Worm (Caenorhabditis elegans) whole organism, L2 larva: ENCODE data around the gene fil-2.
A peak's percentile ranks its signal among the peaks of the same experiment; 100 is the strongest.

Experiments used
- C34F6.9 ChIP-seq: fragments of 150-350 bp; optimal IDR thresholded peaks from 2 replicates; lab custom pipeline; 2014; ENCODE audit warnings: missing biosample characterization, missing genetic modification characterization
- F13H6.1 ChIP-seq: sonication (generic microtip); optimal IDR thresholded peaks from 2 replicates; lab custom pipeline; 2016; ENCODE audit warnings: missing genetic modification characterization, missing compliant biosample characterization
- R02D3.7 ChIP-seq: fragments of 150-350 bp; optimal IDR thresholded peaks from 2 replicates; lab custom pipeline; 2014; ENCODE audit warnings: missing biosample characterization, missing genetic modification characterization
- ZK546.5 ChIP-seq: sonication (generic microtip); optimal IDR thresholded peaks from 2 replicates; lab custom pipeline; 2017; ENCODE audit warnings: missing biosample characterization, missing genetic modification characterization
- alr-1 ChIP-seq: fragments of 150-350 bp; optimal IDR thresholded peaks from 2 replicates; lab custom pipeline; 2014; ENCODE audit warnings: missing biosample characterization, missing genetic modification characterization
- aly-2 ChIP-seq: fragments of 150-350 bp; optimal IDR thresholded peaks from 2 replicates; lab custom pipeline; 2014; ENCODE audit warnings: missing biosample characterization, missing genetic modification characterization
- blmp-1 ChIP-seq: sonication (generic microtip); optimal IDR thresholded peaks from 2 replicates; lab custom pipeline; 2017; ENCODE audit warnings: missing genetic modification characterization, mild to moderate bottlenecking, missing compliant biosample characterization, antibody characterized with exemption, moderate library complexity; ENCODE audit not compliant: insufficient read depth
- ceh-16 ChIP-seq: fragments of 150-350 bp; optimal IDR thresholded peaks from 2 replicates; lab custom pipeline; 2014; ENCODE audit warnings: missing biosample characterization, missing genetic modification characterization
- ceh-82 ChIP-seq: fragments of 150-350 bp; optimal IDR thresholded peaks from 2 replicates; lab custom pipeline; 2014; ENCODE audit warnings: missing biosample characterization, missing genetic modification characterization
- crh-2 ChIP-seq: sonication (generic microtip); optimal IDR thresholded peaks from 2 replicates; lab custom pipeline; 2017; ENCODE audit warnings: missing biosample characterization, missing genetic modification characterization
- dmd-4 ChIP-seq: sonication (generic microtip); optimal IDR thresholded peaks from 2 replicates; lab custom pipeline; 2017; ENCODE audit warnings: missing biosample characterization, missing genetic modification characterization
- elt-1 ChIP-seq: fragments of 150-350 bp; optimal IDR thresholded peaks from 2 replicates; lab custom pipeline; 2014; ENCODE audit warnings: missing biosample characterization, missing genetic modification characterization
- elt-3 ChIP-seq: sonication (generic microtip); optimal IDR thresholded peaks from 2 replicates; lab custom pipeline; 2017; ENCODE audit warnings: missing biosample characterization, missing genetic modification characterization
- fos-1 ChIP-seq: fragments of 150-350 bp; optimal IDR thresholded peaks from 2 replicates; lab custom pipeline; 2014; ENCODE audit warnings: missing biosample characterization, missing genetic modification characterization
- lin-11 ChIP-seq: fragments of 150-350 bp; sonication (generic microtip); optimal IDR thresholded peaks from 2 replicates; lab custom pipeline; 2014; ENCODE audit warnings: missing biosample characterization, missing genetic modification characterization, inconsistent platforms, mixed read lengths
- lin-13 ChIP-seq: fragments of 150-350 bp; optimal IDR thresholded peaks from 2 replicates; lab custom pipeline; 2014; ENCODE audit warnings: missing biosample characterization, missing genetic modification reagents, missing genetic modification characterization
- lin-39 ChIP-seq: fragments of 150-350 bp; optimal IDR thresholded peaks from 2 replicates; lab custom pipeline; 2014; ENCODE audit warnings: missing biosample characterization, missing genetic modification reagents, missing genetic modification characterization
- lsy-2 ChIP-seq, 2 experiments: fragments of 150-350 bp in 1 of 2; sonication (generic microtip) in 1 of 2; optimal IDR thresholded peaks; 2 replicates each; lab custom pipeline; 2014 to 2017; ENCODE audit warnings: missing biosample characterization in 2 of 2, missing genetic modification characterization in 2 of 2
- mab-5 ChIP-seq: fragments of 150-350 bp; optimal IDR thresholded peaks from 2 replicates; lab custom pipeline; 2014; ENCODE audit warnings: missing biosample characterization, missing genetic modification characterization
- mbf-1 ChIP-seq: sonication (generic microtip); optimal IDR thresholded peaks from 2 replicates; lab custom pipeline; 2017; ENCODE audit warnings: missing biosample characterization, missing genetic modification characterization
- mdl-1 ChIP-seq, 2 experiments: fragments of 150-350 bp in 1 of 2; sonication (generic microtip) in 1 of 2; optimal IDR thresholded peaks; 2 replicates each; lab custom pipeline; 2017; ENCODE audit warnings: missing biosample characterization in 2 of 2, missing genetic modification characterization in 2 of 2
- nhr-10 ChIP-seq: sonication (generic microtip); optimal IDR thresholded peaks from 2 replicates; lab custom pipeline; 2017; ENCODE audit warnings: missing biosample characterization, missing genetic modification characterization
- nhr-12 ChIP-seq: fragments of 150-350 bp; optimal IDR thresholded peaks from 2 replicates; lab custom pipeline; 2014; ENCODE audit warnings: missing biosample characterization, missing genetic modification characterization
- nhr-23 ChIP-seq: fragments of 150-350 bp; optimal IDR thresholded peaks from 2 replicates; lab custom pipeline; 2014; ENCODE audit warnings: missing biosample characterization, missing genetic modification reagents, missing genetic modification characterization
- nhr-25 ChIP-seq: fragments of 150-350 bp; sonication (generic microtip); optimal IDR thresholded peaks from 3 replicates; lab custom pipeline; 2014; ENCODE audit warnings: missing biosample characterization, missing genetic modification characterization
- nhr-6 ChIP-seq: fragments of 150-350 bp; optimal IDR thresholded peaks from 2 replicates; lab custom pipeline; 2014; ENCODE audit warnings: missing biosample characterization, missing genetic modification characterization
- nhr-77 ChIP-seq: fragments of 150-350 bp; optimal IDR thresholded peaks from 2 replicates; lab custom pipeline; 2014; ENCODE audit warnings: missing biosample characterization, missing genetic modification characterization
- peb-1 ChIP-seq: fragments of 150-350 bp; optimal IDR thresholded peaks from 2 replicates; lab custom pipeline; 2014; ENCODE audit warnings: missing biosample characterization, missing genetic modification characterization
- sem-4 ChIP-seq: fragments of 150-350 bp; optimal IDR thresholded peaks from 2 replicates; lab custom pipeline; 2014; ENCODE audit warnings: missing biosample characterization, missing genetic modification reagents, missing genetic modification characterization
- skn-1 ChIP-seq: sonication (generic microtip); optimal IDR thresholded peaks from 2 replicates; lab custom pipeline; 2017; ENCODE audit warnings: missing biosample characterization, missing genetic modification characterization
- sma-3 ChIP-seq: sonication (generic microtip); optimal IDR thresholded peaks from 2 replicates; lab custom pipeline; 2016; ENCODE audit warnings: missing genetic modification reagents, missing genetic modification characterization, missing compliant biosample characterization
- sma-9 ChIP-seq, 2 experiments: fragments of 150-350 bp in 1 of 2; sonication (generic microtip) in 1 of 2; optimal IDR thresholded peaks; 2 replicates each; lab custom pipeline; 2014 to 2016; ENCODE audit warnings: missing genetic modification characterization in 2 of 2, mild to moderate bottlenecking in 1 of 2, missing biosample characterization in 1 of 2, missing compliant biosample characterization in 1 of 2, missing genetic modification reagents in 1 of 2, moderate library complexity in 1 of 2
- unc-55 ChIP-seq: fragments of 150-350 bp; sonication (generic microtip); optimal IDR thresholded peaks from 3 replicates; lab custom pipeline; 2014; ENCODE audit warnings: missing biosample characterization, missing genetic modification reagents, missing genetic modification characterization
- unc-62 ChIP-seq: fragments of 150-350 bp; optimal IDR thresholded peaks from 2 replicates; lab custom pipeline; 2014; ENCODE audit warnings: missing biosample characterization, missing genetic modification reagents, missing genetic modification characterization
- zag-1 ChIP-seq: fragments of 150-350 bp; optimal IDR thresholded peaks from 2 replicates; lab custom pipeline; 2014; ENCODE audit warnings: missing biosample characterization, missing genetic modification characterization
- ztf-1 ChIP-seq: fragments of 200-800 bp; sonication (Bioruptor generic); conservative IDR thresholded peaks from 2 replicates; pipeline ENCODE4 v1.3.6; 2022; ENCODE audit warnings: missing genetic modification characterization, missing compliant biosample characterization
- ztf-4 ChIP-seq: fragments of 150-350 bp; optimal IDR thresholded peaks from 2 replicates; lab custom pipeline; 2014; ENCODE audit warnings: missing biosample characterization, missing genetic modification characterization

Gene fil-2

ce11 chrV:6286343-6286742 is 7.5 kb downstream of the fil-2 start, which contains the start of gene srn-1:
srn-1 (minus strand) TSS chrV:6286443.
- no peak for TF ChIP-seq lin-39 (tag; lab: Kevin White, UChicago)
- TF ChIP-seq R02D3.7 = no peak
- no peak for TF ChIP-seq nhr-12 (tag; lab: Kevin White, UChicago)
- TF ChIP-seq mdl-1 (tag; optimal IDR thresholded peaks at IDR 0.05; lab: Kevin White, UChicago) = no peak
- no peak for TF ChIP-seq sma-9 (GFP tag; optimal IDR thresholded peaks at IDR 0.05; lab: Kevin White, UChicago)
- no peak for TF ChIP-seq sma-9 (tag; optimal IDR thresholded peaks at IDR 0.05; lab: Kevin White, UChicago)
- no peak for TF ChIP-seq ceh-16
- no peak for TF ChIP-seq peb-1 (tag; lab: Kevin White, UChicago)
- no peak for TF ChIP-seq nhr-6 (tag; lab: Kevin White, UChicago)
- no peak for TF ChIP-seq lin-13 (GFP tag; lab: Kevin White, UChicago)
- no peak for TF ChIP-seq sem-4 (tag; lab: Kevin White, UChicago)
- no peak for TF ChIP-seq lin-11
- no peak for TF ChIP-seq ztf-4 (tag; lab: Kevin White, UChicago)
- TF ChIP-seq aly-2 = no peak
- no peak for TF ChIP-seq fos-1 (tag; lab: Kevin White, UChicago)
- no peak for TF ChIP-seq mab-5
- no peak for TF ChIP-seq sma-3

ce11 chrV:6288607-6289006 is 9.8 kb downstream of the fil-2 start, which contains the start of gene K12B6.11:
K12B6.11 (plus strand) TSS chrV:6288907.
- TF ChIP-seq unc-62 (GFP tag; lab: Kevin White, UChicago) (no peak), nhr-25 (tag; lab: Kevin White, UChicago) (no peak), ztf-1 (GFP tag; lab: Robert Waterston, UW) (no peak), mab-5 (no peak), nhr-77 (tag; lab: Kevin White, UChicago) (no peak), ZK546.5 (no peak), nhr-6 (tag; lab: Kevin White, UChicago) (no peak), fos-1 (tag; lab: Kevin White, UChicago) (no peak), peb-1 (tag; lab: Kevin White, UChicago) (no peak), lin-39 (tag; lab: Kevin White, UChicago) (no peak), lin-11 (no peak), nhr-12 (tag; lab: Kevin White, UChicago) (no peak), blmp-1 (tag; lab: Kevin White, UChicago) (no peak), dmd-4 (tag; lab: Kevin White, UChicago) (no peak), F13H6.1 (no peak), elt-3 (no peak)
- TF ChIP-seq, all 48 proteins: peak for 0

ce11 chrV:6291301-6291700 is 12.5 kb downstream of the fil-2 start:
- TF ChIP-seq sma-9 (GFP tag; optimal IDR thresholded peaks at IDR 0.05; lab: Kevin White, UChicago) (peak; percentile 15), sma-9 (tag; optimal IDR thresholded peaks at IDR 0.05; lab: Kevin White, UChicago) (no peak), ztf-1 (GFP tag; lab: Robert Waterston, UW) (no peak), dmd-4 (tag; lab: Kevin White, UChicago) (no peak), F13H6.1 (no peak), peb-1 (tag; lab: Kevin White, UChicago) (no peak), crh-2 (tag; lab: Kevin White, UChicago) (peak; percentile 41), nhr-10 (tag; lab: Kevin White, UChicago) (no peak), elt-3 (no peak), lsy-2 (tag; optimal IDR thresholded peaks at IDR 0.05; lab: Kevin White, UChicago) (no peak), unc-55 (no peak), ceh-16 (no peak)

DNA sequence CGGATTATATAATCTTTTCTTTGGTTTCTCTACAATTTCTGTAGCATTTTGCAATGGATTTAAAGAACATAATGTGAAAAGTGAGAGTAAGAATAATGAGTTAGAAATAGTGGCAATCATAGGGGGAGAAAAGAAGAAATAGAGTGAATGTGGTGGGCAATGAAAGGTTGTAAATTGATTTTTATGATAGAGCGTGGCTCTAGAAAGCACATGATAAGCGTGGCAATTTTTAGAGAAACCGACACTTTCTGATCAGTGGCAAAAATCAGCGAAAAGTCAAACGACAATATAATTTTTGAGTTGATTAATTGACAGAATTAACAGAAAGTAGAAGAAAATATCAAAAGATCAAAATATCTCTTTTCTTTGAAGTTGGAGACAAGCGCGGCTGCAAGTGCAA is 13.6 kb downstream of the fil-2 start, which contains the start of gene K12B6.9:
Gene K12B6.9 (minus strand): TSS at position 266 of the 400 bp plus-strand sequence.
- no peak for TF ChIP-seq lsy-2 (tag; optimal IDR thresholded peaks at IDR 0.05; lab: Kevin White, UChicago)
- no peak for TF ChIP-seq sma-9 (GFP tag; optimal IDR thresholded peaks at IDR 0.05; lab: Kevin White, UChicago)
- TF ChIP-seq sma-9 (tag; optimal IDR thresholded peaks at IDR 0.05; lab: Kevin White, UChicago) = no peak
- TF ChIP-seq ZK546.5 = no peak
- peak; percentile 41 for TF ChIP-seq fos-1 (tag; lab: Kevin White, UChicago)
- peak; percentile 46 for TF ChIP-seq crh-2 (tag; lab: Kevin White, UChicago)
- no peak for TF ChIP-seq lin-11
- TF ChIP-seq mab-5 = no peak
- no peak for TF ChIP-seq nhr-23 (tag; lab: Kevin White, UChicago)
- TF ChIP-seq mbf-1 (tag; lab: Kevin White, UChicago) = no peak
- no peak for TF ChIP-seq lin-39 (tag; lab: Kevin White, UChicago)
- no peak for TF ChIP-seq zag-1
- TF ChIP-seq, all 48 proteins: peak for 2

ce11 chrV:6301046-6301445 is 22.2 kb downstream of the fil-2 start:
- TF ChIP-seq sma-3 (no peak), elt-1 (tag; lab: Kevin White, UChicago) (no peak), alr-1 (tag; lab: Kevin White, UChicago) (no peak), unc-55 (no peak), mbf-1 (tag; lab: Kevin White, UChicago) (no peak), blmp-1 (tag; lab: Kevin White, UChicago) (no peak), lsy-2 (tag; optimal IDR thresholded peaks at IDR 0.05; lab: Kevin White, UChicago) (no peak), C34F6.9 (tag; lab: Kevin White, UChicago) (no peak), sma-9 (GFP tag; optimal IDR thresholded peaks at IDR 0.05; lab: Kevin White, UChicago) (no peak), sma-9 (tag; optimal IDR thresholded peaks at IDR 0.05; lab: Kevin White, UChicago) (no peak), ceh-82 (tag; lab: Kevin White, UChicago) (no peak), ztf-4 (tag; lab: Kevin White, UChicago) (no peak), skn-1 (no peak)
